Fruit fly (Drosophila melanogaster): ENCODE measurements around the gene CG6664.

CG6664 gene

DNA sequence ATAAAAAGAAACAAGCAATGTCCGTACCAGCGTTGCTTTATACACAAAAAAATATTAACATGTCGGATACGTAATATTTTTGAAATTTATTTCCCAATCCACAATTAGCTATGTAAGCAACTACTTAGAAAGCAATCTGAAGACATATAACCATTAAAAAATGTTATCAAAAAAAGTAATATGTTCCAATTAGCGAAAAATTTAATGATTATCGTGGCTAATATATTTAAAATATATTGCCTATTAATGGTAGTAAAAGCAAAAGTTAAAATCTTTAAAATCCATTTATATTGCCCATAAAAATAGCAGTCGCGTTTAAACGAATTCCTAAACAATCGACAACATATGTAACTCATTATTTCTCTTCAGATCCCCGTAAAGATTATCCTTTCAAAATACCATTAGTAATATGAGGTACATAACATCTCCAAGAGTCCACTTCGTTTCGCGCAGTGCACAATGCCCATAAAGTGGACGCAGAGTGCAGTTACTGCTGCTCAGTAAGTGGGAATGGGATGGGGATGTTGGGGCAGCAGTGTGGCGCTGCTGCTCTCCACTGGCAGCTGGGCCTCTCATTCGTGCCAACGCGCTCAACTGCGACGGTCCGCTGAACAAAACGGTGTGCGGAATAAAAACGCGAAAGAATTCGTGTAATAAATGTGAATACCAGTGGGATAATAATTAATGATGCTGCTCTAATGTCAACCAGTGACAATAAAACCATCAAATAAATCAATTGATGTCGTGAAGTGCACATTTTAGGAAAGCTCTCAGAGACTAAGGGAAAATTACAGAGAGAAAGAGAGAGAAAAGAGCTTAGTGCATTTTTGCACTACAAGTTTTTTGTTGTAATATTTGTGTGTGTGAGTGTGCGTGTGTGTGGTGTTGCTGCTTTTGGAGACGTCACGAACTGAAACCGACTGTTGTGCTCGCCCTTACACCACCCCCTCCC, 29.6 kb downstream of the CG6664 start (continued):
- no peak for TF ChIP-seq Bdp1 (GFP tag; optimal IDR thresholded peaks at IDR 0.05)
- no peak for TF ChIP-seq Taf1 (GFP tag; IDR thresholded peaks at IDR 0.05)
- TF ChIP-seq CG15601 (tag; optimal IDR thresholded peaks at IDR 0.05): no peak
- TF ChIP-seq CG14965 (GFP tag; optimal IDR thresholded peaks at IDR 0.05; ENCODE audit: borderline replicate concordance): no peak
- no peak for TF ChIP-seq Neu2 (GFP tag; optimal IDR thresholded peaks at IDR 0.05; ENCODE audit: borderline replicate concordance)
- TF ChIP-seq CG7372 (GFP tag; IDR thresholded peaks at IDR 0.05): 0 out of 2 replicates have a peak, but pooled peaks have one; percentile 23
- TF ChIP-seq chn (GFP tag; optimal IDR thresholded peaks at IDR 0.05): no peak
- no peak for TF ChIP-seq CG10654 (GFP tag; optimal IDR thresholded peaks at IDR 0.05)
- TF ChIP-seq YL-1 (GFP tag; optimal IDR thresholded peaks at IDR 0.05): no peak
- TF ChIP-seq CG7357 (GFP tag; IDR thresholded peaks at IDR 0.05): peak; percentile 40; the same call in 1 of the 3 replicates
- TF ChIP-seq CG17186 (GFP tag; optimal IDR thresholded peaks at IDR 0.05): no peak
- no peak for TF ChIP-seq salm (tag; optimal IDR thresholded peaks at IDR 0.05)
- peak; percentile 42; the same call in 1 of the 2 replicates for TF ChIP-seq CG14014 (GFP tag; IDR thresholded peaks at IDR 0.05)
- TF ChIP-seq Adf1 (GFP tag; IDR thresholded peaks at IDR 0.05): peak; percentile 10; the same call in 1 of the 2 replicates
- TF ChIP-seq MTF-1 (GFP tag; optimal IDR thresholded peaks at IDR 0.05; ENCODE audit: borderline replicate concordance): peak; percentile 0
- no peak for TF ChIP-seq gsb-n (tag; optimal IDR thresholded peaks at IDR 0.05)
- TF ChIP-seq NK7.1 (GFP tag; optimal IDR thresholded peaks at IDR 0.05): no peak
- TF ChIP-seq unc-4 (GFP tag; IDR thresholded peaks at IDR 0.05; ENCODE audit: partially characterized antibody): no peak
- peak; percentile 54 for TF ChIP-seq Nf-YC (tag; optimal IDR thresholded peaks at IDR 0.05)
- TF ChIP-seq Hr39 (optimal IDR thresholded peaks at IDR 0.05): no peak
- TF ChIP-seq croc (GFP tag; conservative IDR thresholded peaks at IDR 0.05): 0 out of 3 replicates have a peak, but pooled peaks have one; percentile 24
- peak; percentile 42 for TF ChIP-seq CG3163 (GFP tag; optimal IDR thresholded peaks at IDR 0.05)
- peak; percentile 32 for TF ChIP-seq CG6654 (GFP tag; optimal IDR thresholded peaks at IDR 0.05)
- no peak for TF ChIP-seq disco-r (GFP tag; optimal IDR thresholded peaks at IDR 0.05)
- TF ChIP-seq cato (GFP tag; optimal IDR thresholded peaks at IDR 0.05; ENCODE audit: borderline replicate concordance): no peak
- TF ChIP-seq Hey (tag; optimal IDR thresholded peaks at IDR 0.05): no peak
- TF ChIP-seq CG8388 (GFP tag; optimal IDR thresholded peaks at IDR 0.05): peak; percentile 41
- no peak for TF ChIP-seq tll (GFP tag; optimal IDR thresholded peaks at IDR 0.05)
- TF ChIP-seq Atf-2 (GFP tag; optimal IDR thresholded peaks at IDR 0.05): peak; percentile 24
- TF ChIP-seq ato (GFP tag; IDR thresholded peaks at IDR 0.05; ENCODE audit: partially characterized antibody): no peak
- no peak for TF ChIP-seq klu (GFP tag; IDR thresholded peaks at IDR 0.05)
- TF ChIP-seq row (GFP tag; IDR thresholded peaks at IDR 0.05): peak; percentile 55; the same call in 2 of the 3 replicates
- TF ChIP-seq NfI (GFP tag; optimal IDR thresholded peaks at IDR 0.05): peak; percentile 47
- no peak for TF ChIP-seq corto (GFP tag; optimal IDR thresholded peaks at IDR 0.05)
- TF ChIP-seq ssp (GFP tag; IDR thresholded peaks at IDR 0.05): no peak
- no peak for TF ChIP-seq schlank (tag; optimal IDR thresholded peaks at IDR 0.05)
- TF ChIP-seq CG3281 (GFP tag; optimal IDR thresholded peaks at IDR 0.05): peak; percentile 68
- no peak for TF ChIP-seq h (optimal IDR thresholded peaks at IDR 0.05)
- TF ChIP-seq jigr1 (GFP tag; IDR thresholded peaks at IDR 0.05): no peak
- peak; percentile 52 for TF ChIP-seq CG13775 (GFP tag; optimal IDR thresholded peaks at IDR 0.05)
- TF ChIP-seq CG13424 (tag; optimal IDR thresholded peaks at IDR 0.05): peak; percentile 58
- no peak for TF ChIP-seq NC2β (GFP tag; optimal IDR thresholded peaks at IDR 0.05)
- peak; percentile 30 for TF ChIP-seq D19B (GFP tag; optimal IDR thresholded peaks at IDR 0.05)
- no peak for TF ChIP-seq Hand (GFP tag; optimal IDR thresholded peaks at IDR 0.05)
- peak; percentile 80 for TF ChIP-seq CG9437 (GFP tag; optimal IDR thresholded peaks at IDR 0.05)
- TF ChIP-seq CG42726 (GFP tag; IDR thresholded peaks at IDR 0.05; ENCODE audit: partially characterized antibody): no peak
- TF ChIP-seq phol (tag; optimal IDR thresholded peaks at IDR 0.05): peak; percentile 66
- peak; percentile 60 for TF ChIP-seq Sox102F (GFP tag; optimal IDR thresholded peaks at IDR 0.05)
